Fruit fly (Drosophila melanogaster) whole organism: ENCODE results near the gene Art4.

Experiments used
- CG8478 ChIP-seq: fragments of >200 bp; optimal IDR thresholded peaks from 2 replicates; lab custom pipeline; 2018; ENCODE audit warnings: inconsistent platforms
- Dll ChIP-seq: fragments of >200 bp; optimal IDR thresholded peaks from 2 replicates; lab custom pipeline; 2017
- EcR ChIP-seq, 2 experiments: fragments of >200 bp; optimal IDR thresholded peaks; 2 replicates each; lab custom pipeline; 2017; ENCODE audit warnings: missing biosample characterization in 2 of 2, missing genetic modification characterization in 2 of 2, missing genetic modification reagents in 2 of 2
- pan ChIP-seq: fragments of >200 bp; optimal IDR thresholded peaks from 2 replicates; lab custom pipeline; 2017
- psq ChIP-seq: fragments of >200 bp; optimal IDR thresholded peaks from 2 replicates; lab custom pipeline; 2017
- usp ChIP-seq: fragments of >200 bp; optimal IDR thresholded peaks from 2 replicates; lab custom pipeline; 2017; ENCODE audit warnings: missing biosample characterization, missing genetic modification characterization, mixed read lengths

DNA sequence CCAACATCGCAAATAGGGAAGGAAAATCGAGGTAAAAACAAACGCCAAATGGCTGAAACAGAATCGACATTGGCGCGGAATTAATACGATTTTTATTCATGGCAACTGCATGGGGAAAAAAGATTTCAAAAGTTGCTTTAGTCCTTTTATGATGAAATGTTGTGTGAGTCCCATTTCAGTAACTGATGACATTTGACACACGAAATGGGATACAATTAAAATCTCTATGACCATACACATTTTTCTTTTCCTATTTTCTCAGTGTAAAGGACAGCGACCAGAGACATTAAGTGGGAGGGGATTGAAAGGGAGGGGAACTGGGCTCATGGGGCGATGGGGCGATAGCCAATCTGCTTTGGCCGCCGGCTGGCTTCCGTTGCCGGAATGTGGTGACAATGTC is 47.4 kb downstream of the Art4 start:
- no peak for TF ChIP-seq EcR (GFP tag; optimal IDR thresholded peaks at IDR 0.05; lab: Kevin White, UChicago)
- TF ChIP-seq psq (lab: Kevin White, UChicago) = no peak
- TF ChIP-seq CG8478 (lab: Kevin White, UChicago) = no peak
- no peak for TF ChIP-seq pan (lab: Kevin White, UChicago)
- no peak for TF ChIP-seq usp (GFP tag; lab: Kevin White, UChicago)
- TF ChIP-seq Dll (lab: Kevin White, UChicago) = no peak
